Worm (Caenorhabditis elegans): ENCODE data around the gene nhr-158.

DNA sequence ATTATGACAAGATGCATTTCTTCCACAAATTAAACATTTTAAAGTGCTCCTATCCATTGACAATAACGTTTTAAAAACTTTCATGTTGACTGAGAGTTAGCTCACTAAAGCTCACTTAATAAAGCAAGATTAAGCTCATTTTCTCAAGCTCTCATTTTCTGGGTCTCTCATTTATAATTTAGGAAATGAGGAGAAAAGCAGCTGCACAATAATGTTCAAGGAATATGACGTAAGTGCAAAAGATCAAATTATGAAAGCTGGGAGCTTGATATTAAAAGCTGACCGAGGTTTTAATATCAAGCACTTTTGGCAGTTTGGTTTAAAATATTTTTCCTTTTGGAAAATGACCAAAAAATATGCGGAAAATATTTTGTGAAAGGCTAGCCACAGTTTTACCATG, 16.2 kb downstream of the nhr-158 start, which contains the start of gene nhr-188:
- TF ChIP-seq dao-5 (tag; optimal IDR thresholded peaks at IDR 0.05) (no peak), him-1 (tag; optimal IDR thresholded peaks at IDR 0.05) (no peak), W03F9.2 (tag; optimal IDR thresholded peaks at IDR 0.05) (no peak)

Measured in whole organism, L4/young adult.